Worm (Caenorhabditis elegans): ENCODE measurements around the gene klp-6.

klp-6 gene

ce11 chrIII:5047175-5047574, 16.4 kb downstream of the klp-6 start, which contains the start of gene txbp-3:
TSS of gene txbp-3 (minus strand) at chrIII:5047459.
- no peak for TF ChIP-seq hlh-4 (tag; optimal IDR thresholded peaks at IDR 0.05)
- no peak for TF ChIP-seq fos-1 (tag; optimal IDR thresholded peaks at IDR 0.05)
- peak; percentile 21 for TF ChIP-seq rnt-1 (tag; optimal IDR thresholded peaks at IDR 0.05)
- TF ChIP-seq egl-27 (tag; optimal IDR thresholded peaks at IDR 0.05) = no peak
- TF ChIP-seq jun-1 (tag; optimal IDR thresholded peaks at IDR 0.05) = no peak
- no peak for TF ChIP-seq ztf-4 (tag; optimal IDR thresholded peaks at IDR 0.05)
- no peak for TF ChIP-seq pqm-1 (tag; optimal IDR thresholded peaks at IDR 0.05)
- TF ChIP-seq dsc-1 (tag; optimal IDR thresholded peaks at IDR 0.05) = no peak
- TF ChIP-seq lin-35 (GFP tag; optimal IDR thresholded peaks at IDR 0.05) = peak; percentile 32 to 47
- TF ChIP-seq unc-62 (GFP tag; optimal IDR thresholded peaks at IDR 0.05) = no peak
- peak; percentile 2 for TF ChIP-seq swsn-7 (tag; optimal IDR thresholded peaks at IDR 0.05)
- TF ChIP-seq irx-1 (tag; optimal IDR thresholded peaks at IDR 0.05) = peak; percentile 20
- TF ChIP-seq C04F5.9 (tag; optimal IDR thresholded peaks at IDR 0.05) = no peak
- peak; percentile 44 for TF ChIP-seq snu-23 (GFP tag; optimal IDR thresholded peaks at IDR 0.05)
- TF ChIP-seq efl-3 (GFP tag; optimal IDR thresholded peaks at IDR 0.05) = no peak
- TF ChIP-seq mab-9 (GFP tag; IDR thresholded peaks at IDR 0.05) = no peak
- peak; percentile 17 for TF ChIP-seq nhr-47 (tag; optimal IDR thresholded peaks at IDR 0.05)
- TF ChIP-seq hpl-2 (GFP tag; optimal IDR thresholded peaks at IDR 0.05) = no peak
- TF ChIP-seq efl-1 (optimal IDR thresholded peaks at IDR 0.05) = peak; percentile 37 to 42
- peak; percentile 38 to 80 for TF ChIP-seq efl-1 (GFP tag; optimal IDR thresholded peaks at IDR 0.05 in 1 of 2)
- TF ChIP-seq blmp-1 (tag; optimal IDR thresholded peaks at IDR 0.05) = peak; percentile 38
- no peak for TF ChIP-seq ceh-90 (tag; optimal IDR thresholded peaks at IDR 0.05)
- no peak for TF ChIP-seq isw-1 (GFP tag; IDR thresholded peaks at IDR 0.05)
- no peak for TF ChIP-seq ceh-82 (tag; optimal IDR thresholded peaks at IDR 0.05)
- TF ChIP-seq ces-1 (GFP tag; optimal IDR thresholded peaks at IDR 0.05) = no peak
- peak; percentile 9 for TF ChIP-seq C16A3.4 (tag; optimal IDR thresholded peaks at IDR 0.05)
- TF ChIP-seq fkh-4 (tag; optimal IDR thresholded peaks at IDR 0.05; ENCODE audit: borderline replicate concordance) = no peak
- TF ChIP-seq nhr-85 (tag) = no peak
- no peak for TF ChIP-seq nhr-28 (tag; optimal IDR thresholded peaks at IDR 0.05)
- no peak for TF ChIP-seq snpc-4 (tag; optimal IDR thresholded peaks at IDR 0.05)
- no peak for TF ChIP-seq elt-3 (tag; optimal IDR thresholded peaks at IDR 0.05)
- TF ChIP-seq nhr-237 (tag; optimal IDR thresholded peaks at IDR 0.05) = no peak
- no peak for TF ChIP-seq nhr-76 (tag; optimal IDR thresholded peaks at IDR 0.05)
- no peak for TF ChIP-seq grh-1 (GFP tag; IDR thresholded peaks at IDR 0.05)
- no peak for TF ChIP-seq pag-3 (tag; optimal IDR thresholded peaks at IDR 0.05; ENCODE audit: borderline replicate concordance, insufficient read depth)
- no peak for TF ChIP-seq ceh-88 (GFP tag; IDR thresholded peaks at IDR 0.05)
- peak; percentile 95 for TF ChIP-seq lin-14 (GFP tag; optimal IDR thresholded peaks at IDR 0.05)
- TF ChIP-seq ceh-8 (GFP tag; optimal IDR thresholded peaks at IDR 0.05) = no peak
- TF ChIP-seq lin-39 (tag; optimal IDR thresholded peaks at IDR 0.05) = no peak
- TF ChIP-seq elt-2 (tag; optimal IDR thresholded peaks at IDR 0.05) = peak; percentile 18
- no peak for TF ChIP-seq xbp-1 (tag; optimal IDR thresholded peaks at IDR 0.05)
- peak; percentile 9 for TF ChIP-seq nhr-20 (tag; optimal IDR thresholded peaks at IDR 0.05)
- TF ChIP-seq ets-5 (GFP tag; IDR thresholded peaks at IDR 0.05) = no peak
- no peak for TF ChIP-seq sptf-1 (tag; optimal IDR thresholded peaks at IDR 0.05)
- TF ChIP-seq fkh-8 (tag; optimal IDR thresholded peaks at IDR 0.05) = peak; percentile 23
- no peak for TF ChIP-seq Y116A8C.19 (tag; optimal IDR thresholded peaks at IDR 0.05; ENCODE audit: borderline replicate concordance)
- TF ChIP-seq lsy-2 (tag; optimal IDR thresholded peaks at IDR 0.05) = peak; percentile 12 to 48
- no peak for TF ChIP-seq unc-86 (tag; optimal IDR thresholded peaks at IDR 0.05)
- TF ChIP-seq hlh-17 (GFP tag; optimal IDR thresholded peaks at IDR 0.05; ENCODE audit: borderline replicate concordance) = no peak
- no peak for TF ChIP-seq nhr-12 (tag; optimal IDR thresholded peaks at IDR 0.05)
- no peak for TF ChIP-seq nhr-84 (tag; optimal IDR thresholded peaks at IDR 0.05)
- TF ChIP-seq tbx-2 (tag; optimal IDR thresholded peaks at IDR 0.05) = no peak
- TF ChIP-seq lin-13 (GFP tag; optimal IDR thresholded peaks at IDR 0.05) = peak; percentile 12
- TF ChIP-seq F16B12.6 (tag; optimal IDR thresholded peaks at IDR 0.05) = no peak
